Fruit fly (Drosophila melanogaster): ENCODE results near the gene Ir68b.

dm6 chr3L:12083861-12084260 lies 43.3 kb downstream of the Ir68b start:
- TF ChIP-seq CTCF (optimal IDR thresholded peaks at IDR 0.05) (no peak), CG8478 (optimal IDR thresholded peaks at IDR 0.05) (no peak)

Measured in S2 (cell line).